Fruit fly (Drosophila melanogaster) whole organism, embryonic: Measurements from ENCODE around the gene Mec2.

Experiments used
- Adf1 ChIP-seq: fragments of 200-800 bp; sonication (Bioruptor generic); IDR thresholded peaks from 2 replicates; pipeline ENCODE4 v1.3.6; 2022; ENCODE audit warnings: missing biosample characterization, missing genetic modification characterization
- B-H2 ChIP-seq: fragments of 200-800 bp; sonication (Bioruptor generic); optimal IDR thresholded peaks from 2 replicates; lab custom pipeline; 2018; ENCODE audit warnings: missing biosample characterization, mild to moderate bottlenecking, missing genetic modification characterization
- BtbVII ChIP-seq: fragments of 200-800 bp; sonication (Bioruptor generic); optimal IDR thresholded peaks from 3 replicates; lab custom pipeline; 2017; ENCODE audit warnings: missing biosample characterization, mild to moderate bottlenecking, missing genetic modification characterization
- CG11504 ChIP-seq: fragments of 200-800 bp; sonication (Bioruptor generic); optimal IDR thresholded peaks from 3 replicates; lab custom pipeline; 2019; ENCODE audit warnings: missing biosample characterization, mild to moderate bottlenecking, missing genetic modification characterization, moderate library complexity
- CG14014 ChIP-seq: fragments of 200-800 bp; sonication (Bioruptor generic); IDR thresholded peaks from 2 replicates; pipeline ENCODE4 v1.3.6; 2022; ENCODE audit warnings: missing biosample characterization, missing genetic modification characterization
- CG17802 ChIP-seq: fragments of 200-800 bp; sonication (Bioruptor generic); optimal IDR thresholded peaks from 2 replicates; lab custom pipeline; 2018; ENCODE audit warnings: missing biosample characterization, mild to moderate bottlenecking, missing genetic modification characterization, moderate library complexity
- CG2116 ChIP-seq: fragments of 200-800 bp; sonication (Bioruptor generic); optimal IDR thresholded peaks from 3 replicates; lab custom pipeline; 2018; ENCODE audit warnings: missing biosample characterization, mild to moderate bottlenecking, missing genetic modification characterization
- CG2889 ChIP-seq: fragments of 200-800 bp; sonication (Bioruptor generic); IDR thresholded peaks from 3 replicates; pipeline ENCODE4 v1.3.6; 2022; ENCODE audit warnings: missing biosample characterization, missing genetic modification characterization
- CG34224 ChIP-seq: fragments of 200-800 bp; sonication (Bioruptor generic); IDR thresholded peaks from 3 replicates; pipeline ENCODE4 v1.3.6; 2022; ENCODE audit warnings: missing biosample characterization, missing genetic modification characterization; ENCODE audit not compliant: partially characterized antibody
- CG4360 ChIP-seq: fragments of 200-800 bp; sonication (Bioruptor generic); IDR thresholded peaks from 2 replicates; pipeline ENCODE4 v1.3.6; 2022; ENCODE audit warnings: missing biosample characterization, missing genetic modification characterization
- CG4820 ChIP-seq: fragments of 200-800 bp; sonication (Bioruptor generic); optimal IDR thresholded peaks from 3 replicates; lab custom pipeline; 2016; ENCODE audit warnings: missing biosample characterization, missing genetic modification characterization
- CG7963 ChIP-seq: fragments of 200-800 bp; sonication (Bioruptor generic); IDR thresholded peaks from 3 replicates; pipeline ENCODE4 v1.3.6; 2022; ENCODE audit warnings: missing biosample characterization, missing genetic modification characterization; ENCODE audit not compliant: partially characterized antibody
- CHES-1-like ChIP-seq: fragments of 200-800 bp; sonication (Bioruptor generic); optimal IDR thresholded peaks from 2 replicates; lab custom pipeline; 2016; ENCODE audit warnings: missing biosample characterization, missing genetic modification characterization
- Chrac-16 ChIP-seq: fragments of 200-800 bp; sonication (Bioruptor generic); optimal IDR thresholded peaks from 3 replicates; lab custom pipeline; 2016; ENCODE audit warnings: missing biosample characterization, missing genetic modification characterization
- D ChIP-seq, 2 experiments: fragments of 200-800 bp in 1 of 2; fragments of >200 bp in 1 of 2; sonication (Bioruptor generic) in 1 of 2; optimal IDR thresholded peaks; 2 replicates in 1 of 2; 3 replicates in 1 of 2; lab custom pipeline; 2017; ENCODE audit warnings: mild to moderate bottlenecking in 1 of 2, missing biosample characterization in 1 of 2, missing genetic modification characterization in 1 of 2, missing genetic modification reagents in 1 of 2
- Dbx ChIP-seq: fragments of 200-800 bp; sonication (Bioruptor generic); IDR thresholded peaks from 3 replicates; pipeline ENCODE4 v1.3.6; 2022; ENCODE audit warnings: missing biosample characterization, missing genetic modification characterization
- Hand ChIP-seq: fragments of 200-800 bp; sonication (Bioruptor generic); optimal IDR thresholded peaks from 2 replicates; lab custom pipeline; 2017; ENCODE audit warnings: mild to moderate bottlenecking, missing biosample characterization, missing genetic modification reagents, missing genetic modification characterization
- Mes4 ChIP-seq: fragments of 200-800 bp; sonication (Bioruptor generic); optimal IDR thresholded peaks from 2 replicates; lab custom pipeline; 2016; ENCODE audit warnings: missing biosample characterization, missing genetic modification characterization
- Myb ChIP-seq: fragments of 200-800 bp; sonication (Bioruptor generic); optimal IDR thresholded peaks from 2 replicates; lab custom pipeline; 2016; ENCODE audit warnings: missing biosample characterization, missing genetic modification characterization
- Ravus ChIP-seq: fragments of 200-800 bp; sonication (Bioruptor generic); IDR thresholded peaks from 2 replicates; pipeline ENCODE4 v1.3.6; 2022; ENCODE audit warnings: missing biosample characterization, missing genetic modification characterization
- Tbp ChIP-seq: fragments of >200 bp; optimal IDR thresholded peaks from 2 replicates; lab custom pipeline; 2018; ENCODE audit warnings: missing biosample characterization, missing genetic modification characterization
- Vsx1 ChIP-seq: fragments of 200-800 bp; sonication (Bioruptor generic); optimal IDR thresholded peaks from 2 replicates; lab custom pipeline; 2017; ENCODE audit warnings: missing biosample characterization, mild to moderate bottlenecking, missing genetic modification characterization, missing genetic modification reagents
- amos ChIP-seq: fragments of 200-800 bp; sonication (Bioruptor generic); IDR thresholded peaks from 2 replicates; pipeline ENCODE4 v1.3.6; 2022; ENCODE audit warnings: missing biosample characterization, missing genetic modification characterization; ENCODE audit not compliant: partially characterized antibody
- ap ChIP-seq: fragments of 200-800 bp; sonication (Bioruptor generic); IDR thresholded peaks from 2 replicates; pipeline ENCODE4 v1.3.6; 2022; ENCODE audit warnings: missing biosample characterization, missing genetic modification characterization
- ara ChIP-seq: fragments of 200-800 bp; sonication (Bioruptor generic); IDR thresholded peaks from 2 replicates; pipeline ENCODE4 v1.3.6; 2022; ENCODE audit warnings: missing biosample characterization, missing genetic modification characterization
- az2 ChIP-seq: fragments of 200-800 bp; sonication (Bioruptor generic); optimal IDR thresholded peaks from 3 replicates; lab custom pipeline; 2016; ENCODE audit warnings: missing biosample characterization, missing genetic modification characterization
- bcd ChIP-seq: fragments of 200-800 bp; sonication (Bioruptor generic); optimal IDR thresholded peaks from 2 replicates; lab custom pipeline; 2017; ENCODE audit warnings: missing biosample characterization, mild to moderate bottlenecking, missing genetic modification characterization
- btn ChIP-seq: fragments of 200-800 bp; sonication (Bioruptor generic); optimal IDR thresholded peaks from 2 replicates; lab custom pipeline; 2016; ENCODE audit warnings: missing biosample characterization, missing genetic modification characterization
- cad ChIP-seq: fragments of >200 bp; optimal IDR thresholded peaks from 2 replicates; lab custom pipeline; 2017; ENCODE audit warnings: missing biosample characterization, missing genetic modification characterization
- dm ChIP-seq: fragments of 200-800 bp; sonication (Bioruptor generic); optimal IDR thresholded peaks from 3 replicates; lab custom pipeline; 2016; ENCODE audit warnings: missing biosample characterization, missing genetic modification characterization
- dmrt11E ChIP-seq: fragments of 200-800 bp; sonication (Bioruptor generic); optimal IDR thresholded peaks from 3 replicates; lab custom pipeline; 2018; ENCODE audit warnings: missing biosample characterization, mild to moderate bottlenecking, missing genetic modification characterization, moderate library complexity
- dpn ChIP-seq, 2 experiments: fragments of 200-800 bp; sonication (Bioruptor generic); optimal IDR thresholded peaks; 3 replicates each; lab custom pipeline; 2016; ENCODE audit warnings: missing biosample characterization in 2 of 2, missing genetic modification characterization in 2 of 2
- dysf ChIP-seq: fragments of 200-800 bp; sonication (Bioruptor generic); IDR thresholded peaks from 3 replicates; pipeline ENCODE4 v1.3.6; 2022; ENCODE audit warnings: missing biosample characterization, missing genetic modification characterization
- fru ChIP-seq: fragments of >200 bp; optimal IDR thresholded peaks from 2 replicates; lab custom pipeline; 2017
- jing ChIP-seq: fragments of 200-800 bp; sonication (Bioruptor generic); optimal IDR thresholded peaks from 2 replicates; lab custom pipeline; 2018; ENCODE audit warnings: missing biosample characterization, mild to moderate bottlenecking, missing genetic modification characterization
- kay ChIP-seq: fragments of 200-800 bp; sonication (Bioruptor generic); optimal IDR thresholded peaks from 2 replicates; lab custom pipeline; 2016; ENCODE audit warnings: missing biosample characterization, missing genetic modification characterization
- mirr ChIP-seq: fragments of 200-800 bp; sonication (Bioruptor generic); optimal IDR thresholded peaks from 3 replicates; lab custom pipeline; 2018; ENCODE audit warnings: missing biosample characterization, mild to moderate bottlenecking, missing genetic modification characterization
- nerfin-2 ChIP-seq: fragments of 200-800 bp; sonication (Bioruptor generic); IDR thresholded peaks from 2 replicates; pipeline ENCODE4 v1.3.6; 2022; ENCODE audit warnings: missing biosample characterization, missing genetic modification characterization; ENCODE audit not compliant: partially characterized antibody
- nom ChIP-seq: fragments of 200-800 bp; sonication (Bioruptor generic); optimal IDR thresholded peaks from 2 replicates; lab custom pipeline; 2017; ENCODE audit warnings: missing biosample characterization, missing genetic modification characterization, mild to moderate bottlenecking, moderate library complexity, missing genetic modification reagents
- ro ChIP-seq: fragments of 200-800 bp; sonication (Bioruptor generic); IDR thresholded peaks from 2 replicates; pipeline ENCODE4 v1.3.6; 2022; ENCODE audit warnings: missing biosample characterization, missing genetic modification characterization
- schlank ChIP-seq: fragments of 200-800 bp; sonication (Bioruptor generic); optimal IDR thresholded peaks from 2 replicates; lab custom pipeline; 2018; ENCODE audit warnings: missing biosample characterization, mild to moderate bottlenecking, missing genetic modification characterization
- sim ChIP-seq: fragments of 200-800 bp; sonication (Bioruptor generic); IDR thresholded peaks from 2 replicates; pipeline ENCODE4 v1.3.6; 2022; ENCODE audit warnings: missing biosample characterization, missing genetic modification characterization
- slbo ChIP-seq: fragments of 200-800 bp; sonication (Bioruptor generic); IDR thresholded peaks from 2 replicates; pipeline ENCODE4 v1.3.6; 2022; ENCODE audit warnings: missing biosample characterization, missing genetic modification characterization
- slp2 ChIP-seq: fragments of 200-800 bp; sonication (Bioruptor generic); optimal IDR thresholded peaks from 2 replicates; lab custom pipeline; 2016; ENCODE audit warnings: missing biosample characterization, missing genetic modification characterization
- tna ChIP-seq: fragments of 200-800 bp; sonication (Bioruptor generic); IDR thresholded peaks from 2 replicates; pipeline ENCODE4 v1.3.6; 2022; ENCODE audit warnings: missing biosample characterization, missing genetic modification characterization; ENCODE audit not compliant: partially characterized antibody
- toy ChIP-seq: fragments of 200-800 bp; sonication (Bioruptor generic); IDR thresholded peaks from 2 replicates; pipeline ENCODE4 v1.3.6; 2022; ENCODE audit warnings: missing biosample characterization, missing genetic modification characterization
- twi ChIP-seq: fragments of 200-800 bp; optimal IDR thresholded peaks from 2 replicates; lab custom pipeline; 2019; ENCODE audit warnings: missing biosample characterization, mild to moderate bottlenecking, missing genetic modification characterization, moderate library complexity
- wor ChIP-seq: fragments of 200-800 bp; sonication (Bioruptor generic); IDR thresholded peaks from 2 replicates; pipeline ENCODE4 v1.3.6; 2022; ENCODE audit warnings: missing biosample characterization, missing genetic modification characterization
- zen ChIP-seq: fragments of 200-800 bp; sonication (Bioruptor generic); optimal IDR thresholded peaks from 3 replicates; lab custom pipeline; 2018; ENCODE audit warnings: missing biosample characterization, mild to moderate bottlenecking, missing genetic modification characterization, moderate library complexity
- zf30C ChIP-seq: fragments of 200-800 bp; sonication (Bioruptor generic); optimal IDR thresholded peaks from 3 replicates; lab custom pipeline; 2018; ENCODE audit warnings: missing biosample characterization, mild to moderate bottlenecking, missing genetic modification characterization

Gene Mec2

dm6 chrX:19152570-19153287 is 35.1 kb upstream of the Mec2 start (continued):
- TF ChIP-seq CG2889 (GFP tag; lab: Robert Waterston, UW) (0 out of 3 replicates have a peak, but pooled peaks have one; percentile 10), Hand (no peak), tna (no peak), Myb (GFP tag; lab: Kevin White, UChicago) (no peak), Chrac-16 (peak; percentile 37), az2 (GFP tag; lab: Kevin White, UChicago) (peak; percentile 53), fru (lab: Kevin White, UChicago) (no peak), jing (GFP tag; lab: Kevin White, UChicago) (no peak), CG4820 (GFP tag; lab: Kevin White, UChicago) (peak; percentile 57), slbo (peak; percentile 47), dpn (GFP tag; optimal IDR thresholded peaks at IDR 0.05; lab: Kevin White, UChicago) (peak in 1 of 2 experiments; percentile 54), zf30C (GFP tag; lab: Kevin White, UChicago) (peak; percentile 60), sim (GFP tag; lab: Robert Waterston, UW) (no peak), btn (GFP tag; lab: Kevin White, UChicago) (no peak), kay (no peak), Vsx1 (peak; percentile 25), nerfin-2 (GFP tag; lab: Robert Waterston, UW) (no peak), CG34224 (no peak), Mes4 (GFP tag; lab: Kevin White, UChicago) (no peak), dysf (GFP tag; lab: Robert Waterston, UW) (peak; percentile 61), CG2116 (peak; percentile 2), nom (no peak), toy (GFP tag; lab: Robert Waterston, UW) (no peak), dm (no peak), Tbp (GFP tag; lab: Kevin White, UChicago) (no peak), twi (tag; lab: Kevin White, UChicago) (peak; percentile 5), mirr (no peak), CG7963 (GFP tag; lab: Robert Waterston, UW) (no peak), CG17802 (tag; lab: Kevin White, UChicago) (no peak), zen (tag; lab: Kevin White, UChicago) (peak; percentile 62), D (optimal IDR thresholded peaks at IDR 0.05; lab: Kevin White, UChicago) (no peak), D (GFP tag; optimal IDR thresholded peaks at IDR 0.05; lab: Kevin White, UChicago) (peak; percentile 70), slp2 (no peak), BtbVII (GFP tag; lab: Kevin White, UChicago) (no peak), ro (GFP tag; lab: Robert Waterston, UW) (0 out of 2 replicates have a peak, but pooled peaks have one; percentile 13), wor (peak; percentile 27; the same call in 1 of the 2 replicates), dmrt11E (tag; lab: Kevin White, UChicago) (peak; percentile 73), B-H2 (GFP tag; lab: Kevin White, UChicago) (no peak), Adf1 (GFP tag; lab: Robert Waterston, UW) (no peak), cad (GFP tag; lab: Kevin White, UChicago) (no peak), ara (GFP tag; lab: Robert Waterston, UW) (no peak), ap (GFP tag; lab: Robert Waterston, UW) (peak; percentile 31; the same call in 1 of the 2 replicates), schlank (tag; lab: Kevin White, UChicago) (no peak), CG4360 (GFP tag; lab: Robert Waterston, UW) (peak; percentile 91), amos (GFP tag; lab: Robert Waterston, UW) (no peak), CHES-1-like (GFP tag; lab: Kevin White, UChicago) (no peak), bcd (GFP tag; lab: Kevin White, UChicago) (peak; percentile 53), Ravus (no peak), CG14014 (GFP tag; lab: Robert Waterston, UW) (no peak), CG11504 (tag; lab: Kevin White, UChicago) (peak; percentile 83), Dbx (GFP tag; lab: Robert Waterston, UW) (no peak)
